Fruit fly (Drosophila melanogaster): ENCODE results near the gene aly.

aly gene

dm6 chr3L:2987749-2988148 lies 38.6 kb downstream of the aly start:
- no peak for TF ChIP-seq noc (tag; optimal IDR thresholded peaks at IDR 0.05)

DNA sequence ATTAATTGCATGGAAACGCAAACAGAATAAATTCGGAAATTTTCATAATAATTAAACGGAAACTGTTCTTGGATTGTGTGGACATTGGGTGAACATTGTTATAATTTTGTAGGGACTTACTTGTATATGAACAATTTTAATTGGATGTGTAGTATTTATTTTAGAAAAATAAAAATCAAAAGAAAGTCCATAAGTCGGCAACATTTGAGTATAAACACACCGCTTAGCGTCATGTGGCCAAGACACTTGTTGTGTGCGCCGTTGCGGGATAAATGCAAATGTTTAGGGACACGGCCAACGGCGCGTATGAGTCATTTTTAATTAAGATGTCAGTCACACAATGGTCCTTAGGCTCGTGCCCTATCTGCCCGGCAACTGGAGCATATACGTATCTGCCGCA lies 40.0 kb downstream of the aly start:
- TF ChIP-seq noc (tag; optimal IDR thresholded peaks at IDR 0.05): no peak

dm6 chr3L:2980856-2981255 lies 45.5 kb downstream of the aly start, which contains the start of gene CPT2:
TSS of gene CPT2 (plus strand) at chr3L:2981022.
- TF ChIP-seq noc (tag; optimal IDR thresholded peaks at IDR 0.05): no peak

Data from whole organism, larva.